Fruit fly (Drosophila melanogaster) whole organism, embryonic: ENCODE measurements around the gene CG12398.

Experiments
- Ada2b ChIP-seq: fragments of 200-800 bp; sonication (Bioruptor generic); IDR thresholded peaks from 2 replicates; pipeline ENCODE4 v1.3.6; 2022; ENCODE audit warnings: missing biosample characterization, missing genetic modification characterization
- CG1024 ChIP-seq: fragments of 200-800 bp; sonication (Bioruptor generic); IDR thresholded peaks from 2 replicates; pipeline ENCODE4 v1.3.6; 2022; ENCODE audit warnings: missing biosample characterization, missing genetic modification characterization
- CG10431 ChIP-seq: fragments of 200-800 bp; sonication (Bioruptor generic); optimal IDR thresholded peaks from 3 replicates; lab custom pipeline; 2018; ENCODE audit warnings: missing biosample characterization, mild to moderate bottlenecking, missing genetic modification characterization
- CG10959 ChIP-seq: fragments of 200-800 bp; sonication (Bioruptor generic); IDR thresholded peaks from 2 replicates; pipeline ENCODE4 v1.3.6; 2022; ENCODE audit warnings: missing biosample characterization, missing genetic modification characterization
- CG11398 ChIP-seq: fragments of 200-800 bp; sonication (Bioruptor generic); optimal IDR thresholded peaks from 2 replicates; lab custom pipeline; 2016; ENCODE audit warnings: missing biosample characterization, missing genetic modification characterization
- CG11696 ChIP-seq: fragments of 200-800 bp; sonication (Bioruptor generic); IDR thresholded peaks from 2 replicates; pipeline ENCODE4 v1.3.6; 2022; ENCODE audit warnings: missing biosample characterization, missing genetic modification characterization
- CG12391 ChIP-seq: fragments of 200-800 bp; sonication (Bioruptor generic); optimal IDR thresholded peaks from 3 replicates; lab custom pipeline; 2018; ENCODE audit warnings: missing biosample characterization, mild to moderate bottlenecking, missing genetic modification characterization, moderate library complexity
- CG14860 ChIP-seq: fragments of 200-800 bp; sonication (Bioruptor generic); IDR thresholded peaks from 3 replicates; pipeline ENCODE4 v1.3.6; 2022; ENCODE audit warnings: missing biosample characterization, missing genetic modification characterization; ENCODE audit not compliant: partially characterized antibody
- CG15011 ChIP-seq: fragments of 200-800 bp; sonication (Bioruptor generic); optimal IDR thresholded peaks from 3 replicates; lab custom pipeline; 2018; ENCODE audit warnings: missing biosample characterization, mild to moderate bottlenecking, missing genetic modification characterization
- CG1529 ChIP-seq: fragments of 200-800 bp; sonication (Bioruptor generic); optimal IDR thresholded peaks from 3 replicates; lab custom pipeline; 2018; ENCODE audit warnings: missing biosample characterization, missing genetic modification characterization
- CG17328 ChIP-seq: fragments of 200-800 bp; sonication (Bioruptor generic); IDR thresholded peaks from 2 replicates; pipeline ENCODE4 v1.3.6; 2022; ENCODE audit warnings: missing biosample characterization, missing genetic modification characterization
- CG17568 ChIP-seq: fragments of 200-800 bp; sonication (Bioruptor generic); optimal IDR thresholded peaks from 2 replicates; lab custom pipeline; 2018; ENCODE audit warnings: missing biosample characterization, mild to moderate bottlenecking, missing genetic modification characterization, moderate library complexity
- CG17912 ChIP-seq: fragments of 200-800 bp; sonication (Bioruptor generic); optimal IDR thresholded peaks from 2 replicates; lab custom pipeline; 2018; ENCODE audit warnings: missing biosample characterization, mild to moderate bottlenecking, missing genetic modification characterization
- CG18011 ChIP-seq: fragments of 200-800 bp; sonication (Bioruptor generic); optimal IDR thresholded peaks from 2 replicates; lab custom pipeline; 2017; ENCODE audit warnings: missing biosample characterization, missing genetic modification characterization, mild to moderate bottlenecking, moderate library complexity, missing genotype
- CG18476 ChIP-seq: fragments of 200-800 bp; sonication (Bioruptor generic); optimal IDR thresholded peaks from 2 replicates; lab custom pipeline; 2016; ENCODE audit warnings: missing biosample characterization, mild to moderate bottlenecking, missing genetic modification characterization
- CG18764 ChIP-seq: fragments of 200-800 bp; sonication (Bioruptor generic); optimal IDR thresholded peaks from 3 replicates; lab custom pipeline; 2016; ENCODE audit warnings: missing biosample characterization, missing genetic modification characterization
- CG30431 ChIP-seq: fragments of 200-800 bp; sonication (Bioruptor generic); optimal IDR thresholded peaks from 2 replicates; lab custom pipeline; 2017; ENCODE audit warnings: missing biosample characterization, missing genetic modification characterization
- CG31365 ChIP-seq: fragments of 200-800 bp; sonication (Bioruptor generic); optimal IDR thresholded peaks from 2 replicates; lab custom pipeline; 2018; ENCODE audit warnings: missing biosample characterization, mild to moderate bottlenecking, missing genetic modification characterization
- CG31441 ChIP-seq: fragments of 200-800 bp; sonication (Bioruptor generic); IDR thresholded peaks from 2 replicates; pipeline ENCODE4 v1.3.6; 2022; ENCODE audit warnings: missing biosample characterization, missing genetic modification characterization
- CG7556 ChIP-seq: fragments of 200-800 bp; sonication (Bioruptor generic); optimal IDR thresholded peaks from 2 replicates; lab custom pipeline; 2017; ENCODE audit warnings: missing biosample characterization, mild to moderate bottlenecking, missing genetic modification characterization
- CG7786 ChIP-seq: fragments of 200-800 bp; sonication (Bioruptor generic); optimal IDR thresholded peaks from 2 replicates; lab custom pipeline; 2016; ENCODE audit warnings: missing biosample characterization, missing genetic modification characterization
- CG8944 ChIP-seq: fragments of 200-800 bp; sonication (Bioruptor generic); optimal IDR thresholded peaks from 3 replicates; lab custom pipeline; 2016; ENCODE audit warnings: missing biosample characterization, missing genetic modification characterization
- CTCF ChIP-seq: fragments of 200-800 bp; sonication (Bioruptor generic); optimal IDR thresholded peaks from 2 replicates; lab custom pipeline; 2017; ENCODE audit warnings: missing biosample characterization, mild to moderate bottlenecking, missing genetic modification characterization, moderate library complexity
- CrebB ChIP-seq: fragments of 200-800 bp; sonication (Bioruptor generic); optimal IDR thresholded peaks from 3 replicates; lab custom pipeline; 2018; ENCODE audit warnings: missing biosample characterization, mild to moderate bottlenecking, missing genetic modification characterization
- HLH3B ChIP-seq: fragments of 200-800 bp; sonication (Bioruptor generic); IDR thresholded peaks from 2 replicates; pipeline ENCODE4 v1.3.6; 2022; ENCODE audit warnings: missing biosample characterization, missing genetic modification characterization
- MTF-1 ChIP-seq: fragments of 200-800 bp; sonication (Bioruptor generic); optimal IDR thresholded peaks from 2 replicates; lab custom pipeline; 2018; ENCODE audit warnings: missing biosample characterization, mild to moderate bottlenecking, missing genetic modification characterization, borderline replicate concordance
- Mad ChIP-seq: fragments of 200-800 bp; sonication (Bioruptor generic); optimal IDR thresholded peaks from 2 replicates; lab custom pipeline; 2016; ENCODE audit warnings: missing biosample characterization, missing genetic modification characterization
- NfI ChIP-seq: fragments of 200-800 bp; sonication (Bioruptor generic); optimal IDR thresholded peaks from 3 replicates; lab custom pipeline; 2018; ENCODE audit warnings: missing biosample characterization, mild to moderate bottlenecking, missing genetic modification characterization, moderate library complexity
- Optix ChIP-seq: fragments of 200-800 bp; sonication (Bioruptor generic); IDR thresholded peaks from 3 replicates; pipeline ENCODE4 v1.3.6; 2022; ENCODE audit warnings: missing biosample characterization, missing genetic modification characterization
- Usf ChIP-seq: fragments of 200-800 bp; sonication (Bioruptor generic); optimal IDR thresholded peaks from 2 replicates; lab custom pipeline; 2017; ENCODE audit warnings: missing genotype, missing biosample characterization, missing genetic modification characterization
- Vsx1 ChIP-seq: fragments of 200-800 bp; sonication (Bioruptor generic); optimal IDR thresholded peaks from 2 replicates; lab custom pipeline; 2017; ENCODE audit warnings: missing biosample characterization, mild to moderate bottlenecking, missing genetic modification characterization, missing genetic modification reagents
- YL-1 ChIP-seq: fragments of 200-800 bp; sonication (Bioruptor generic); optimal IDR thresholded peaks from 3 replicates; lab custom pipeline; 2017; ENCODE audit warnings: missing biosample characterization, mild to moderate bottlenecking, missing genetic modification characterization
- caup ChIP-seq: fragments of 200-800 bp; sonication (Bioruptor generic); optimal IDR thresholded peaks from 3 replicates; lab custom pipeline; 2017; ENCODE audit warnings: missing biosample characterization, mild to moderate bottlenecking, missing genetic modification characterization, moderate library complexity; ENCODE audit not compliant: severe bottlenecking
- dm ChIP-seq: fragments of 200-800 bp; sonication (Bioruptor generic); optimal IDR thresholded peaks from 3 replicates; lab custom pipeline; 2016; ENCODE audit warnings: missing biosample characterization, missing genetic modification characterization
- fd64A ChIP-seq: fragments of 200-800 bp; sonication (Bioruptor generic); optimal IDR thresholded peaks from 3 replicates; lab custom pipeline; 2018; ENCODE audit warnings: missing biosample characterization, mild to moderate bottlenecking, missing genetic modification characterization
- kni ChIP-seq: fragments of 200-800 bp; sonication (Bioruptor generic); optimal IDR thresholded peaks from 3 replicates; lab custom pipeline; 2017; ENCODE audit warnings: mild to moderate bottlenecking, missing biosample characterization, missing genetic modification reagents, missing genetic modification characterization
- nmo ChIP-seq: fragments of 200-800 bp; sonication (Bioruptor generic); optimal IDR thresholded peaks from 2 replicates; lab custom pipeline; 2018; ENCODE audit warnings: missing biosample characterization, mild to moderate bottlenecking, missing genetic modification characterization, moderate library complexity
- odd ChIP-seq: fragments of 200-800 bp; sonication (Bioruptor generic); optimal IDR thresholded peaks from 2 replicates; lab custom pipeline; 2017; ENCODE audit warnings: missing biosample characterization, mild to moderate bottlenecking, missing genetic modification characterization
- pb ChIP-seq: fragments of 200-800 bp; sonication (Bioruptor generic); optimal IDR thresholded peaks from 3 replicates; lab custom pipeline; 2016; ENCODE audit warnings: missing biosample characterization, missing genetic modification characterization
- phol ChIP-seq: fragments of 200-800 bp; sonication (Bioruptor generic); optimal IDR thresholded peaks from 3 replicates; lab custom pipeline; 2018; ENCODE audit warnings: missing biosample characterization, mild to moderate bottlenecking, missing genetic modification characterization, moderate library complexity
- pzg ChIP-seq: fragments of 200-800 bp; sonication (Bioruptor generic); optimal IDR thresholded peaks from 3 replicates; lab custom pipeline; 2018; ENCODE audit warnings: missing biosample characterization, mild to moderate bottlenecking, missing genetic modification characterization, moderate library complexity
- rib ChIP-seq: fragments of 200-800 bp; sonication (Bioruptor generic); IDR thresholded peaks from 2 replicates; pipeline ENCODE4 v1.3.6; 2022; ENCODE audit warnings: missing biosample characterization, missing genetic modification characterization
- ro ChIP-seq: fragments of 200-800 bp; sonication (Bioruptor generic); IDR thresholded peaks from 2 replicates; pipeline ENCODE4 v1.3.6; 2022; ENCODE audit warnings: missing biosample characterization, missing genetic modification characterization
- scrt ChIP-seq: fragments of 200-800 bp; sonication (Bioruptor generic); optimal IDR thresholded peaks from 2 replicates; lab custom pipeline; 2018; ENCODE audit warnings: missing biosample characterization, mild to moderate bottlenecking, missing genetic modification characterization, moderate library complexity
- sens-2 ChIP-seq: fragments of 200-800 bp; sonication (Bioruptor generic); IDR thresholded peaks from 2 replicates; pipeline ENCODE4 v1.3.6; 2022; ENCODE audit warnings: missing biosample characterization, missing genetic modification characterization
- shn ChIP-seq: fragments of 200-800 bp; sonication (Bioruptor generic); optimal IDR thresholded peaks from 3 replicates; lab custom pipeline; 2016; ENCODE audit warnings: missing biosample characterization, missing genetic modification characterization
- sim ChIP-seq: fragments of 200-800 bp; sonication (Bioruptor generic); IDR thresholded peaks from 2 replicates; pipeline ENCODE4 v1.3.6; 2022; ENCODE audit warnings: missing biosample characterization, missing genetic modification characterization
- slp2 ChIP-seq: fragments of 200-800 bp; sonication (Bioruptor generic); optimal IDR thresholded peaks from 2 replicates; lab custom pipeline; 2016; ENCODE audit warnings: missing biosample characterization, missing genetic modification characterization
- so ChIP-seq: fragments of 200-800 bp; sonication (Bioruptor generic); IDR thresholded peaks from 3 replicates; pipeline ENCODE4 v1.3.6; 2022; ENCODE audit warnings: missing biosample characterization, missing genetic modification characterization
- ssp ChIP-seq: fragments of 200-800 bp; sonication (Bioruptor generic); IDR thresholded peaks from 2 replicates; pipeline ENCODE4 v1.3.6; 2022; ENCODE audit warnings: missing biosample characterization, missing genetic modification characterization

Gene CG12398

DNA sequence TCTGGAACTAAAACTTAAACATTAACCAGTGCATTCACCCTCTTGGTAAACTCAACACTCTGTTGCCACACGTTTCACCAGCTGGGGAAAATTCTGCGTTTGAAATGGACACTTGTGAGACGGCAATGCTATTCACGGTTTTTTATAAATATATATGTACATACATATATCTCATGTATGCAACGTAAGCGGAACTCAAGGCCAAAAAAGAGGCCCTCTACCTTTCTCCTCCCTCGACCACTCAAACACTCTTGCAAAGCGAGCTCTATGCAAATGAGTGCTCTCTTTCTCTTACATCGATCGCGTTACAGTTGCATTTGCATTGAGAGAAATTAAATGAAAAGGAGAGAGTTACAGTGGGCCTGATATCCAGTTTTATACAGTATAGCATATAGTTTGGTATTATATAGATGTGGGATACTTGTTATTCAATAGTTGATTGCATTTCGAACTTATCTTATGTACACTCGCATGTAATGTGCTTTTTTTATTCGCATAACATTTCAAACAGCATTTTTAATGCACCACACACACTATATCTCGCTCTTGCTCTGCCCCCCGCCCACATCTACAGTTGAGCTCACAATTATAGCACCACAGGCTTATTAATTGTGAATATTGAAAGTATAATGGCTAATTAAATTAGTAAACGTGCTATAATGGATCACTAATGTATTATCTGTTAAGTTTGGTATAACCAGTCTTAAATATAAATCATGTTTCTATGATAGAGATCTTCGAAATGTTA is 38.7 kb upstream of the CG12398 start (continued):
- TF ChIP-seq CG18476 (GFP tag; lab: Kevin White, UChicago): no peak
- TF ChIP-seq CG18011: no peak
- TF ChIP-seq odd: no peak
- peak; percentile 21 for TF ChIP-seq Vsx1 (GFP tag; lab: Kevin White, UChicago)
- no peak for TF ChIP-seq CG31365 (tag; lab: Kevin White, UChicago)
- TF ChIP-seq CG7556 (GFP tag; lab: Kevin White, UChicago): peak; percentile 49
- TF ChIP-seq phol (tag; lab: Kevin White, UChicago): peak; percentile 65
- TF ChIP-seq pzg: no peak
- peak; percentile 9 for TF ChIP-seq CG11398
- TF ChIP-seq CG14860: no peak
- TF ChIP-seq CTCF (GFP tag; lab: Kevin White, UChicago): no peak
- peak; percentile 18 for TF ChIP-seq shn
- 0 out of 2 replicates have a peak, but pooled peaks have one; percentile 22 for TF ChIP-seq sens-2
- TF ChIP-seq CG18764 (GFP tag; lab: Kevin White, UChicago): no peak
- TF ChIP-seq CG17328 (GFP tag; lab: Robert Waterston, UW): peak; percentile 64
- TF ChIP-seq CG12391 (tag; lab: Kevin White, UChicago): peak; percentile 58
- peak; percentile 56 for TF ChIP-seq nmo (GFP tag; lab: Kevin White, UChicago)
- TF ChIP-seq caup (GFP tag; lab: Kevin White, UChicago): no peak
- TF ChIP-seq CG17568 (GFP tag; lab: Kevin White, UChicago): no peak
- TF ChIP-seq slp2: no peak
- 0 out of 2 replicates have a peak, but pooled peaks have one; percentile 36 for TF ChIP-seq CG10959 (GFP tag; lab: Robert Waterston, UW)
- TF ChIP-seq CG15011 (GFP tag; lab: Kevin White, UChicago): peak; percentile 2
- 0 out of 2 replicates have a peak, but pooled peaks have one; percentile 7 for TF ChIP-seq Ada2b (GFP tag; lab: Robert Waterston, UW)
- TF ChIP-seq CrebB (tag; lab: Kevin White, UChicago): no peak
- no peak for TF ChIP-seq scrt (GFP tag; lab: Kevin White, UChicago)
- TF ChIP-seq fd64A: peak; percentile 51
- TF ChIP-seq ssp (GFP tag; lab: Robert Waterston, UW): peak; percentile 34
- TF ChIP-seq kni (GFP tag; lab: Kevin White, UChicago): peak; percentile 90
- no peak for TF ChIP-seq Usf
- peak; percentile 15 for TF ChIP-seq NfI (GFP tag; lab: Kevin White, UChicago)
- TF ChIP-seq CG31441 (GFP tag; lab: Robert Waterston, UW): peak; percentile 64
- TF ChIP-seq CG10431: peak; percentile 54
- no peak for TF ChIP-seq pb (GFP tag; lab: Kevin White, UChicago)
- TF ChIP-seq CG8944: peak; percentile 29
- peak; percentile 52 for TF ChIP-seq CG1529 (GFP tag; lab: Kevin White, UChicago)
- no peak for TF ChIP-seq CG17912
- TF ChIP-seq MTF-1 (GFP tag; lab: Kevin White, UChicago): no peak
- peak; percentile 43; the same call in 1 of the 3 replicates for TF ChIP-seq so (GFP tag; lab: Robert Waterston, UW)
- peak; percentile 54; the same call in 2 of the 3 replicates for TF ChIP-seq Optix (GFP tag; lab: Robert Waterston, UW)
- 0 out of 2 replicates have a peak, but pooled peaks have one; percentile 29 for TF ChIP-seq HLH3B (GFP tag; lab: Robert Waterston, UW)
- TF ChIP-seq sim (GFP tag; lab: Robert Waterston, UW): peak; percentile 15; the same call in 1 of the 2 replicates
- TF ChIP-seq CG30431 (GFP tag; lab: Kevin White, UChicago): peak; percentile 31
- no peak for TF ChIP-seq ro
- peak; percentile 2 for TF ChIP-seq Mad (GFP tag; lab: Kevin White, UChicago)
- TF ChIP-seq rib: no peak
- TF ChIP-seq CG1024 (GFP tag; lab: Robert Waterston, UW): 0 out of 2 replicates have a peak, but pooled peaks have one; percentile 10
- no peak for TF ChIP-seq dm
- no peak for TF ChIP-seq CG7786
- peak; percentile 85 for TF ChIP-seq CG11696 (GFP tag; lab: Robert Waterston, UW)
- TF ChIP-seq YL-1 (GFP tag; lab: Kevin White, UChicago): no peak
